Fruit fly (Drosophila melanogaster) whole organism, embryonic: ENCODE results near the gene CG31612.
A peak's percentile ranks its signal among the peaks of the same experiment; 100 is the strongest.

Experiments used
- Bdp1 ChIP-seq: fragments of 200-800 bp; sonication (Bioruptor generic); optimal IDR thresholded peaks from 3 replicates; lab custom pipeline; 2016; ENCODE audit warnings: missing biosample characterization, missing genetic modification characterization
- C15 ChIP-seq: fragments of 200-800 bp; sonication (Bioruptor generic); IDR thresholded peaks from 3 replicates; pipeline ENCODE4 v1.3.6; 2022; ENCODE audit warnings: missing biosample characterization, missing genetic modification characterization
- CG10209 ChIP-seq: fragments of 200-800 bp; sonication (Bioruptor generic); optimal IDR thresholded peaks from 3 replicates; lab custom pipeline; 2017; ENCODE audit warnings: missing biosample characterization, mild to moderate bottlenecking, missing genetic modification characterization, missing genetic modification reagents
- CG10654 ChIP-seq: fragments of 200-800 bp; sonication (Bioruptor generic); optimal IDR thresholded peaks from 2 replicates; lab custom pipeline; 2016; ENCODE audit warnings: missing biosample characterization, missing genetic modification characterization
- CG11456 ChIP-seq: fragments of 200-800 bp; sonication (Bioruptor generic); IDR thresholded peaks from 3 replicates; pipeline ENCODE4 v1.3.6; 2022; ENCODE audit warnings: missing biosample characterization, missing genetic modification characterization
- CG12299 ChIP-seq: fragments of 200-800 bp; sonication (Bioruptor generic); optimal IDR thresholded peaks from 2 replicates; lab custom pipeline; 2018; ENCODE audit warnings: missing biosample characterization, mild to moderate bottlenecking, missing genetic modification characterization
- CG12744 ChIP-seq: fragments of 200-800 bp; sonication (Bioruptor generic); optimal IDR thresholded peaks from 2 replicates; lab custom pipeline; 2016; ENCODE audit warnings: missing biosample characterization, missing genetic modification characterization
- CG15073 ChIP-seq: fragments of 200-800 bp; sonication (Bioruptor generic); optimal IDR thresholded peaks from 2 replicates; lab custom pipeline; 2016; ENCODE audit warnings: missing biosample characterization, missing genetic modification characterization
- CG15269 ChIP-seq: fragments of 200-800 bp; sonication (Bioruptor generic); optimal IDR thresholded peaks from 2 replicates; lab custom pipeline; 2018; ENCODE audit warnings: missing biosample characterization, mild to moderate bottlenecking, missing genetic modification characterization, moderate library complexity
- CG17328 ChIP-seq: fragments of 200-800 bp; sonication (Bioruptor generic); IDR thresholded peaks from 2 replicates; pipeline ENCODE4 v1.3.6; 2022; ENCODE audit warnings: missing biosample characterization, missing genetic modification characterization
- CG17568 ChIP-seq: fragments of 200-800 bp; sonication (Bioruptor generic); optimal IDR thresholded peaks from 2 replicates; lab custom pipeline; 2018; ENCODE audit warnings: missing biosample characterization, mild to moderate bottlenecking, missing genetic modification characterization, moderate library complexity
- CG1832 ChIP-seq: fragments of 200-800 bp; sonication (Bioruptor generic); optimal IDR thresholded peaks from 2 replicates; lab custom pipeline; 2017; ENCODE audit warnings: missing biosample characterization, mild to moderate bottlenecking, missing genetic modification characterization, inconsistent platforms
- CG2120 ChIP-seq: fragments of 200-800 bp; sonication (Bioruptor generic); optimal IDR thresholded peaks from 3 replicates; lab custom pipeline; 2016; ENCODE audit warnings: missing biosample characterization, missing genetic modification characterization
- CG30403 ChIP-seq: fragments of 200-800 bp; sonication (Bioruptor generic); optimal IDR thresholded peaks from 3 replicates; lab custom pipeline; 2016; ENCODE audit warnings: missing biosample characterization, missing genetic modification characterization
- CG3847 ChIP-seq: fragments of 200-800 bp; sonication (Bioruptor generic); IDR thresholded peaks from 2 replicates; pipeline ENCODE4 v1.3.6; 2022; ENCODE audit warnings: missing biosample characterization, missing genetic modification characterization
- CG4328 ChIP-seq: fragments of 200-800 bp; sonication (Bioruptor generic); optimal IDR thresholded peaks from 3 replicates; lab custom pipeline; 2017; ENCODE audit warnings: missing biosample characterization, missing genetic modification reagents, missing genetic modification characterization
- CG4730 ChIP-seq: fragments of 200-800 bp; sonication (Bioruptor generic); IDR thresholded peaks from 2 replicates; pipeline ENCODE4 v1.3.6; 2022; ENCODE audit warnings: missing biosample characterization, missing genetic modification characterization
- CG6272 ChIP-seq: fragments of 200-800 bp; sonication (Bioruptor generic); IDR thresholded peaks from 2 replicates; pipeline ENCODE4 v1.3.6; 2022; ENCODE audit warnings: missing biosample characterization, missing genetic modification characterization
- CG6791 ChIP-seq: fragments of 200-800 bp; sonication (Bioruptor generic); IDR thresholded peaks from 3 replicates; pipeline ENCODE4 v1.3.6; 2022; ENCODE audit warnings: missing biosample characterization, missing genetic modification characterization; ENCODE audit not compliant: partially characterized antibody
- CrebB ChIP-seq: fragments of 200-800 bp; sonication (Bioruptor generic); optimal IDR thresholded peaks from 3 replicates; lab custom pipeline; 2018; ENCODE audit warnings: missing biosample characterization, mild to moderate bottlenecking, missing genetic modification characterization
- Dip3 ChIP-seq: fragments of 200-800 bp; sonication (Bioruptor generic); optimal IDR thresholded peaks from 3 replicates; lab custom pipeline; 2016; ENCODE audit warnings: missing biosample characterization, missing genetic modification characterization
- Dref ChIP-seq: fragments of 200-800 bp; sonication (Bioruptor generic); IDR thresholded peaks from 2 replicates; pipeline ENCODE4 v1.3.6; 2022; ENCODE audit warnings: missing biosample characterization, missing genetic modification characterization
- E2f1 ChIP-seq: fragments of 200-800 bp; sonication (Bioruptor generic); IDR thresholded peaks from 2 replicates; pipeline ENCODE4 v1.3.6; 2022; ENCODE audit warnings: missing biosample characterization, missing genetic modification characterization
- H15 ChIP-seq: fragments of 200-800 bp; sonication (Bioruptor generic); IDR thresholded peaks from 3 replicates; pipeline ENCODE4 v1.3.6; 2022; ENCODE audit warnings: missing biosample characterization, missing genetic modification characterization
- Max ChIP-seq: fragments of 200-800 bp; sonication (Bioruptor generic); optimal IDR thresholded peaks from 2 replicates; lab custom pipeline; 2016; ENCODE audit warnings: missing biosample characterization, mild to moderate bottlenecking, missing genetic modification characterization
- Mrtf ChIP-seq: fragments of 200-800 bp; sonication (Bioruptor generic); IDR thresholded peaks from 3 replicates; pipeline ENCODE4 v1.3.6; 2022; ENCODE audit warnings: missing biosample characterization, missing genetic modification characterization
- Ravus ChIP-seq: fragments of 200-800 bp; sonication (Bioruptor generic); IDR thresholded peaks from 2 replicates; pipeline ENCODE4 v1.3.6; 2022; ENCODE audit warnings: missing biosample characterization, missing genetic modification characterization
- al ChIP-seq: fragments of 200-800 bp; sonication (Bioruptor generic); IDR thresholded peaks from 2 replicates; pipeline ENCODE4 v1.3.6; 2022; ENCODE audit warnings: missing biosample characterization, missing genetic modification characterization
- ash1 ChIP-seq: fragments of 200-800 bp; sonication (Bioruptor generic); optimal IDR thresholded peaks from 2 replicates; lab custom pipeline; 2018; ENCODE audit warnings: missing biosample characterization, mild to moderate bottlenecking, missing genetic modification characterization
- bcd ChIP-seq: fragments of 200-800 bp; sonication (Bioruptor generic); optimal IDR thresholded peaks from 2 replicates; lab custom pipeline; 2017; ENCODE audit warnings: missing biosample characterization, mild to moderate bottlenecking, missing genetic modification characterization
- dan ChIP-seq: fragments of 200-800 bp; sonication (Bioruptor generic); IDR thresholded peaks from 2 replicates; pipeline ENCODE4 v1.3.6; 2022; ENCODE audit warnings: missing biosample characterization, missing genetic modification characterization
- dimm ChIP-seq: fragments of 200-800 bp; sonication (Bioruptor generic); IDR thresholded peaks from 2 replicates; pipeline ENCODE4 v1.3.6; 2022; ENCODE audit warnings: missing biosample characterization, missing genetic modification characterization
- hth ChIP-seq: fragments of >200 bp; optimal IDR thresholded peaks from 2 replicates; lab custom pipeline; 2017; ENCODE audit warnings: inconsistent platforms
- jing ChIP-seq: fragments of 200-800 bp; sonication (Bioruptor generic); optimal IDR thresholded peaks from 2 replicates; lab custom pipeline; 2018; ENCODE audit warnings: missing biosample characterization, mild to moderate bottlenecking, missing genetic modification characterization
- maf-S ChIP-seq: fragments of 200-800 bp; sonication (Bioruptor generic); optimal IDR thresholded peaks from 2 replicates; lab custom pipeline; 2016; ENCODE audit warnings: missing biosample characterization, missing genetic modification characterization
- odd ChIP-seq: fragments of 200-800 bp; sonication (Bioruptor generic); optimal IDR thresholded peaks from 2 replicates; lab custom pipeline; 2017; ENCODE audit warnings: missing biosample characterization, mild to moderate bottlenecking, missing genetic modification characterization
- prd ChIP-seq, 3 experiments: fragments of >200 bp in 2 of 3; fragments of 200-800 bp in 1 of 3; sonication (Bioruptor generic) in 1 of 3; optimal IDR thresholded peaks in 2 of 3; IDR thresholded peaks in 1 of 3; 2 replicates in 2 of 3; 3 replicates in 1 of 3; pipeline versions ENCODE4 v1.3.6 to Lab custom; 2017 to 2022; ENCODE audit warnings: missing biosample characterization in 1 of 3, missing genetic modification characterization in 1 of 3
- rib ChIP-seq: fragments of 200-800 bp; sonication (Bioruptor generic); IDR thresholded peaks from 2 replicates; pipeline ENCODE4 v1.3.6; 2022; ENCODE audit warnings: missing biosample characterization, missing genetic modification characterization
- ro ChIP-seq: fragments of 200-800 bp; sonication (Bioruptor generic); IDR thresholded peaks from 2 replicates; pipeline ENCODE4 v1.3.6; 2022; ENCODE audit warnings: missing biosample characterization, missing genetic modification characterization
- row ChIP-seq: fragments of 200-800 bp; sonication (Bioruptor generic); IDR thresholded peaks from 3 replicates; pipeline ENCODE4 v1.3.6; 2022; ENCODE audit warnings: missing biosample characterization, missing genetic modification characterization
- run ChIP-seq: fragments of 200-800 bp; sonication (Bioruptor generic); optimal IDR thresholded peaks from 3 replicates; lab custom pipeline; 2018; ENCODE audit warnings: missing biosample characterization, mild to moderate bottlenecking, missing genetic modification characterization
- sc ChIP-seq, 3 experiments: fragments of >200 bp in 2 of 3; fragments of 200-800 bp in 1 of 3; sonication (Bioruptor generic) in 1 of 3; optimal IDR thresholded peaks; 2 replicates in 2 of 3; 3 replicates in 1 of 3; lab custom pipeline; 2017; ENCODE audit warnings: mild to moderate bottlenecking in 1 of 3, missing biosample characterization in 1 of 3, missing genetic modification characterization in 1 of 3, missing genetic modification reagents in 1 of 3
- sens ChIP-seq: fragments of 200-800 bp; sonication (Bioruptor generic); peaks from one replicate; lab custom pipeline; 2016; ENCODE audit warnings: missing biosample characterization, missing genetic modification characterization
- sna ChIP-seq: fragments of 200-800 bp; sonication (Bioruptor generic); IDR thresholded peaks from 2 replicates; pipeline ENCODE4 v1.3.6; 2022; ENCODE audit warnings: missing biosample characterization, missing genetic modification characterization; ENCODE audit not compliant: partially characterized antibody
- stwl ChIP-seq: fragments of 200-800 bp; sonication (Bioruptor generic); optimal IDR thresholded peaks from 3 replicates; lab custom pipeline; 2018; ENCODE audit warnings: missing biosample characterization, mild to moderate bottlenecking, missing genetic modification characterization, moderate library complexity
- tgo ChIP-seq: fragments of 200-800 bp; sonication (Bioruptor generic); IDR thresholded peaks from 3 replicates; pipeline ENCODE4 v1.3.6; 2022; ENCODE audit warnings: missing biosample characterization, missing genetic modification characterization
- toy ChIP-seq: fragments of 200-800 bp; sonication (Bioruptor generic); IDR thresholded peaks from 2 replicates; pipeline ENCODE4 v1.3.6; 2022; ENCODE audit warnings: missing biosample characterization, missing genetic modification characterization
- unpg ChIP-seq: fragments of 200-800 bp; sonication (Bioruptor generic); optimal IDR thresholded peaks from 3 replicates; lab custom pipeline; 2018; ENCODE audit warnings: missing biosample characterization, mild to moderate bottlenecking, missing genetic modification characterization, moderate library complexity
- wdn ChIP-seq: fragments of 200-800 bp; sonication (Bioruptor generic); IDR thresholded peaks from 2 replicates; pipeline ENCODE4 v1.3.6; 2022; ENCODE audit warnings: missing biosample characterization, missing genetic modification characterization

The CG31612 gene

dm6 chr2L:21794547-21795341 is 503 bp downstream of the CG31612 start (continued):
- TF ChIP-seq tgo (peak; percentile 97), CG15073 (GFP tag; lab: Kevin White, UChicago) (peak; percentile 81), run (peak; percentile 100), CG2120 (GFP tag; lab: Kevin White, UChicago) (peak; percentile 98), sc (optimal IDR thresholded peaks at IDR 0.05; lab: Kevin White, UChicago) (no peak), sc (GFP tag; optimal IDR thresholded peaks at IDR 0.05; lab: Kevin White, UChicago) (peak; percentile 92), Dref (GFP tag; lab: Robert Waterston, UW) (no peak), E2f1 (GFP tag; lab: Robert Waterston, UW) (peak; percentile 97), Ravus (GFP tag; lab: Robert Waterston, UW) (peak; percentile 91), row (GFP tag; lab: Robert Waterston, UW) (peak; percentile 100), stwl (tag; lab: Kevin White, UChicago) (peak; percentile 64), maf-S (GFP tag; lab: Kevin White, UChicago) (peak; percentile 96), CG1832 (GFP tag; lab: Kevin White, UChicago) (no peak), CG4328 (GFP tag; lab: Kevin White, UChicago) (peak; percentile 97), al (peak; percentile 97), prd (optimal IDR thresholded peaks at IDR 0.05; lab: Kevin White, UChicago) (no peak), prd (GFP tag; IDR thresholded peaks at IDR 0.05; lab: Robert Waterston, UW) (peak; percentile 99), C15 (GFP tag; lab: Robert Waterston, UW) (peak; percentile 94), Bdp1 (peak; percentile 86), odd (peak; percentile 95), CG15269 (tag; lab: Kevin White, UChicago) (peak; percentile 98), CG6272 (peak; percentile 96), Max (GFP tag; lab: Kevin White, UChicago) (peak; percentile 96), hth (no peak), ash1 (GFP tag; lab: Kevin White, UChicago) (peak; percentile 78), CG12744 (GFP tag; lab: Kevin White, UChicago) (peak; percentile 97), dan (no peak; the same call in 1 of the 2 replicates), wdn (peak; percentile 97), CG12299 (tag; lab: Kevin White, UChicago) (peak; percentile 95), sna (GFP tag; lab: Robert Waterston, UW) (0 out of 2 replicates have a peak, but pooled peaks have one; percentile 21), H15 (GFP tag; lab: Robert Waterston, UW) (peak; percentile 95), CG3847 (GFP tag; lab: Robert Waterston, UW) (peak; percentile 98), dimm (GFP tag; lab: Robert Waterston, UW) (peak; percentile 81), jing (peak; percentile 95), CrebB (peak; percentile 97), sens (GFP tag; lab: Kevin White, UChicago) (peak; percentile 99), CG10654 (GFP tag; lab: Kevin White, UChicago) (peak; percentile 96), Dip3 (GFP tag; lab: Kevin White, UChicago) (peak; percentile 96), CG30403 (GFP tag; lab: Kevin White, UChicago) (peak; percentile 99), rib (GFP tag; lab: Robert Waterston, UW) (peak; percentile 95), CG11456 (GFP tag; lab: Robert Waterston, UW) (peak; percentile 97), CG6791 (GFP tag; lab: Robert Waterston, UW) (no peak), ro (GFP tag; lab: Robert Waterston, UW) (peak; percentile 93; the same call in 1 of the 2 replicates), unpg (GFP tag; lab: Kevin White, UChicago) (peak; percentile 99), CG10209 (peak; percentile 96), bcd (GFP tag; lab: Kevin White, UChicago) (peak; percentile 97), CG17568 (GFP tag; lab: Kevin White, UChicago) (peak; percentile 92), CG4730 (GFP tag; lab: Robert Waterston, UW) (peak; percentile 95), Mrtf (GFP tag; lab: Robert Waterston, UW) (peak; percentile 98), CG17328 (GFP tag; lab: Robert Waterston, UW) (peak; percentile 98), toy (GFP tag; lab: Robert Waterston, UW) (peak; percentile 95)
